Worm (Caenorhabditis elegans) whole organism, young adult: Measurements from ENCODE around the gene lips-15.

Experiments used
- B0336.3 ChIP-seq: fragments of 200-800 bp; sonication (Bioruptor generic); IDR thresholded peaks from 2 replicates; pipeline ENCODE4 v1.3.6; 2022; ENCODE audit warnings: missing genetic modification characterization, missing compliant biosample characterization
- C06A6.2 ChIP-seq: fragments of 200-800 bp; sonication (Bioruptor generic); conservative IDR thresholded peaks from 2 replicates; pipeline ENCODE4 v1.3.6; 2022; ENCODE audit warnings: missing genetic modification characterization, missing compliant biosample characterization
- F33H1.4 ChIP-seq: fragments of 200-800 bp; sonication (Bioruptor generic); IDR thresholded peaks from 2 replicates; pipeline ENCODE4 v1.3.6; 2022; ENCODE audit warnings: missing genetic modification reagents, missing genetic modification characterization, missing compliant biosample characterization
- F52B5.7 ChIP-seq: sonication (generic microtip); optimal IDR thresholded peaks from 2 replicates; lab custom pipeline; 2016; ENCODE audit warnings: mild to moderate bottlenecking, missing genetic modification characterization, missing compliant biosample characterization
- F57A8.1 ChIP-seq: fragments of 200-800 bp; sonication (Bioruptor generic); optimal IDR thresholded peaks from 2 replicates; lab custom pipeline; 2018; ENCODE audit warnings: mild to moderate bottlenecking, missing genetic modification characterization, moderate library complexity, missing compliant biosample characterization
- F57C9.4 ChIP-seq: sonication (generic microtip); optimal IDR thresholded peaks from 2 replicates; lab custom pipeline; 2017; ENCODE audit warnings: mild to moderate bottlenecking, missing genetic modification characterization, missing compliant biosample characterization
- K12H6.12 ChIP-seq: fragments of 200-800 bp; sonication (Bioruptor generic); optimal IDR thresholded peaks from 2 replicates; lab custom pipeline; 2018; ENCODE audit warnings: mild to moderate bottlenecking, missing genetic modification characterization, missing compliant biosample characterization
- Y67H2A.10 ChIP-seq: fragments of 200-800 bp; sonication (Bioruptor generic); conservative IDR thresholded peaks from 2 replicates; pipeline ENCODE4 v1.3.6; 2022; ENCODE audit warnings: missing genetic modification reagents, missing genetic modification characterization, missing compliant biosample characterization
- Y79H2A.3 ChIP-seq: fragments of 200-800 bp; sonication (Bioruptor generic); conservative IDR thresholded peaks from 2 replicates; pipeline ENCODE4 v1.3.6; 2022; ENCODE audit warnings: missing genetic modification reagents, missing genetic modification characterization, missing compliant biosample characterization
- aptf-2 ChIP-seq: fragments of 200-800 bp; sonication (Bioruptor generic); conservative IDR thresholded peaks from 2 replicates; pipeline ENCODE4 v1.3.6; 2022; ENCODE audit warnings: missing genetic modification reagents, missing genetic modification characterization, missing compliant biosample characterization
- ccch-3 ChIP-seq: fragments of 200-800 bp; sonication (Bioruptor generic); optimal IDR thresholded peaks from 2 replicates; lab custom pipeline; 2018; ENCODE audit warnings: mild to moderate bottlenecking, missing genetic modification characterization, missing compliant biosample characterization
- cebp-1 ChIP-seq, 2 experiments: fragments of 200-800 bp in 1 of 2; sonication (Bioruptor generic) in 1 of 2; sonication (generic microtip) in 1 of 2; IDR thresholded peaks in 1 of 2; optimal IDR thresholded peaks in 1 of 2; 2 replicates each; pipeline versions ENCODE4 v1.3.6 to Lab custom; 2017 to 2022; ENCODE audit warnings: missing compliant biosample characterization in 2 of 2, missing genetic modification characterization in 2 of 2, mild to moderate bottlenecking in 1 of 2, missing genetic modification reagents in 1 of 2, moderate library complexity in 1 of 2
- cebp-2 ChIP-seq: fragments of 200-800 bp; sonication (Bioruptor generic); IDR thresholded peaks from 2 replicates; pipeline ENCODE4 v1.3.6; 2022; ENCODE audit warnings: missing genetic modification characterization, missing compliant biosample characterization
- ets-4 ChIP-seq: fragments of 200-800 bp; sonication (Bioruptor generic); optimal IDR thresholded peaks from 2 replicates; lab custom pipeline; 2018; ENCODE audit warnings: mild to moderate bottlenecking, missing genetic modification characterization, missing compliant biosample characterization
- fkh-3 ChIP-seq: sonication (generic microtip); optimal IDR thresholded peaks from 2 replicates; lab custom pipeline; 2016; ENCODE audit warnings: mild to moderate bottlenecking, missing genetic modification characterization, missing compliant biosample characterization
- hmg-1.2 ChIP-seq: fragments of 200-800 bp; sonication (Bioruptor generic); IDR thresholded peaks from 2 replicates; pipeline ENCODE4 v1.3.6; 2022; ENCODE audit warnings: missing genetic modification reagents, missing genetic modification characterization, missing compliant biosample characterization
- hsf-1 ChIP-seq: fragments of 200-800 bp; sonication (Bioruptor generic); IDR thresholded peaks from 2 replicates; pipeline ENCODE4 v1.3.6; 2022; ENCODE audit warnings: missing genetic modification reagents, missing genetic modification characterization, missing compliant biosample characterization
- let-526 ChIP-seq: fragments of 200-800 bp; sonication (Bioruptor generic); IDR thresholded peaks from 2 replicates; pipeline ENCODE4 v1.3.6; 2022; ENCODE audit warnings: missing genetic modification reagents, missing genetic modification characterization, missing compliant biosample characterization
- let-607 ChIP-seq, 2 experiments: fragments of 200-800 bp in 1 of 2; sonication (Bioruptor generic) in 1 of 2; sonication (generic microtip) in 1 of 2; optimal IDR thresholded peaks; 2 replicates each; lab custom pipeline; 2016 to 2018; ENCODE audit warnings: mild to moderate bottlenecking in 2 of 2, missing compliant biosample characterization in 2 of 2, missing genetic modification characterization in 2 of 2, moderate library complexity in 2 of 2, missing genotype in 1 of 2
- lin-40 ChIP-seq: sonication (generic microtip); optimal IDR thresholded peaks from 2 replicates; lab custom pipeline; 2016; ENCODE audit warnings: missing genetic modification characterization, mild to moderate bottlenecking, missing compliant biosample characterization, missing genotype, missing genetic modification reagents
- lsl-1 ChIP-seq: fragments of 200-800 bp; sonication (Bioruptor generic); optimal IDR thresholded peaks from 2 replicates; lab custom pipeline; 2018; ENCODE audit warnings: mild to moderate bottlenecking, missing genetic modification characterization, moderate library complexity, missing compliant biosample characterization
- lsy-27 ChIP-seq: sonication (generic microtip); optimal IDR thresholded peaks from 2 replicates; lab custom pipeline; 2017; ENCODE audit warnings: missing genetic modification characterization, mild to moderate bottlenecking, missing compliant biosample characterization, antibody characterized with exemption, missing genotype, borderline replicate concordance; ENCODE audit not compliant: insufficient read depth
- madf-3 ChIP-seq: fragments of 200-800 bp; sonication (Bioruptor generic); IDR thresholded peaks from 2 replicates; pipeline ENCODE4 v1.3.6; 2022; ENCODE audit warnings: missing genetic modification reagents, missing genetic modification characterization, missing compliant biosample characterization
- madf-8 ChIP-seq: fragments of 200-800 bp; sonication (Bioruptor generic); conservative IDR thresholded peaks from 2 replicates; pipeline ENCODE4 v1.3.6; 2022; ENCODE audit warnings: missing genetic modification reagents, missing genetic modification characterization, missing compliant biosample characterization
- mcd-1 ChIP-seq: fragments of 200-800 bp; sonication (Bioruptor generic); IDR thresholded peaks from 2 replicates; pipeline ENCODE4 v1.3.6; 2022; ENCODE audit warnings: missing genetic modification reagents, missing genetic modification characterization, missing compliant biosample characterization
- nhr-120 ChIP-seq: fragments of 200-800 bp; sonication (Bioruptor generic); IDR thresholded peaks from 2 replicates; pipeline ENCODE4 v1.3.6; 2022; ENCODE audit warnings: missing genetic modification characterization, missing compliant biosample characterization
- nhr-179 ChIP-seq: sonication (generic microtip); optimal IDR thresholded peaks from 2 replicates; lab custom pipeline; 2016; ENCODE audit warnings: mild to moderate bottlenecking, missing genetic modification characterization, missing compliant biosample characterization
- nhr-80 ChIP-seq: sonication (generic microtip); optimal IDR thresholded peaks from 2 replicates; lab custom pipeline; 2016; ENCODE audit warnings: missing genetic modification characterization, missing compliant biosample characterization
- nhr-90 ChIP-seq: sonication (generic microtip); optimal IDR thresholded peaks from 2 replicates; lab custom pipeline; 2016; ENCODE audit warnings: missing genotype, mild to moderate bottlenecking, missing genetic modification characterization, missing compliant biosample characterization
- rcor-1 ChIP-seq: fragments of 200-800 bp; sonication (Bioruptor generic); IDR thresholded peaks from 2 replicates; pipeline ENCODE4 v1.3.6; 2022; ENCODE audit warnings: missing genetic modification reagents, missing genetic modification characterization, missing compliant biosample characterization
- repo-1 ChIP-seq: sonication (generic microtip); optimal IDR thresholded peaks from 2 replicates; lab custom pipeline; 2017; ENCODE audit warnings: mild to moderate bottlenecking, missing genetic modification characterization, missing compliant biosample characterization
- tbp1 ChIP-seq: fragments of 200-800 bp; sonication (Bioruptor generic); optimal IDR thresholded peaks from 2 replicates; lab custom pipeline; 2018; ENCODE audit warnings: mild to moderate bottlenecking, missing genetic modification characterization, missing compliant biosample characterization
- xnd-1 ChIP-seq: sonication (generic microtip); optimal IDR thresholded peaks from 2 replicates; lab custom pipeline; 2016; ENCODE audit warnings: missing genotype, missing genetic modification reagents, missing genetic modification characterization, missing compliant biosample characterization
- zfh-2 ChIP-seq: fragments of 200-800 bp; sonication (Bioruptor generic); conservative IDR thresholded peaks from 2 replicates; pipeline ENCODE4 v1.3.6; 2022; ENCODE audit warnings: missing genetic modification reagents, missing genetic modification characterization, missing compliant biosample characterization
- ztf-18 ChIP-seq: sonication (generic microtip); optimal IDR thresholded peaks from 2 replicates; lab custom pipeline; 2016; ENCODE audit warnings: missing genotype, mild to moderate bottlenecking, missing genetic modification characterization, missing compliant biosample characterization
- ztf-25 ChIP-seq: fragments of 200-800 bp; sonication (Bioruptor generic); IDR thresholded peaks from 2 replicates; pipeline ENCODE4 v1.3.6; 2022; ENCODE audit warnings: missing genetic modification reagents, missing genetic modification characterization, missing compliant biosample characterization
- ztf-28 ChIP-seq: fragments of 200-800 bp; sonication (Bioruptor generic); IDR thresholded peaks from 2 replicates; pipeline ENCODE4 v1.3.6; 2022; ENCODE audit warnings: missing genetic modification reagents, missing genetic modification characterization, missing compliant biosample characterization
- ztf-6 ChIP-seq: fragments of 200-800 bp; sonication (Bioruptor generic); IDR thresholded peaks from 2 replicates; pipeline ENCODE4 v1.3.6; 2022; ENCODE audit warnings: missing genetic modification reagents, missing genetic modification characterization, missing compliant biosample characterization

lips-15 gene

ce11 chrII:12612218-12612617, 8.0 kb downstream of the lips-15 start, which contains the start of gene nspe-4:
nspe-4 (plus strand) TSS chrII:12612518.
- no peak for TF ChIP-seq cebp-1 (GFP tag; IDR thresholded peaks at IDR 0.05; lab: Robert Waterston, UW)
- TF ChIP-seq cebp-1 (tag; optimal IDR thresholded peaks at IDR 0.05; lab: Kevin White, UChicago): no peak
- no peak for TF ChIP-seq hmg-1.2 (GFP tag; lab: Robert Waterston, UW)
- TF ChIP-seq C06A6.2 (GFP tag; lab: Robert Waterston, UW): no peak
- no peak for TF ChIP-seq F33H1.4 (GFP tag; lab: Robert Waterston, UW)
- TF ChIP-seq ccch-3 (GFP tag; lab: Kevin White, UChicago): no peak
- TF ChIP-seq nhr-179 (tag; lab: Kevin White, UChicago): no peak
- no peak for TF ChIP-seq ztf-6 (GFP tag; lab: Robert Waterston, UW)
- no peak for TF ChIP-seq ztf-28 (GFP tag; lab: Robert Waterston, UW)
- no peak for TF ChIP-seq F57C9.4 (tag; lab: Kevin White, UChicago)
- TF ChIP-seq Y79H2A.3: no peak
- TF ChIP-seq repo-1: no peak
- TF ChIP-seq nhr-80 (tag; lab: Kevin White, UChicago): no peak

DNA sequence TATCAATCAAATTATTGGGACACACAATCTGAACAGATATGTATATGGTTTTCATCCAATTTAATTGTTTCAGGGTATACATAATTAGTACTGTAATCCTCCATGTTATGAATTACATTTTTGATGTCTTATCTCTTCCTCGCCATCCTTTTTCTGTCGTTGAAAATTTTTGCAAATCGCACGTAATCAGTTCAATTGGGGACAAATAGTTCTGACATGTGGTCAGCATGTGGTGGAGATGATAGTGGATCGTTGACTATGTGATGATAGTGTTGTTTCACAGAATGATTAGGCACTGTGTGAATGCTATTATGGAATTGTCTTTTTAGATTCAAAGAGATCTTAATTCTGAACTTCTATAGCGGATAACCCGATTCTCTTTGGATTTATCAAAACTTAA, 11.2 kb downstream of the lips-15 start:
- TF ChIP-seq let-526 (GFP tag; lab: Robert Waterston, UW): no peak
- TF ChIP-seq ets-4: no peak
- no peak for TF ChIP-seq nhr-120 (GFP tag; lab: Robert Waterston, UW)
- no peak for TF ChIP-seq fkh-3
- TF ChIP-seq aptf-2 (GFP tag; lab: Robert Waterston, UW): no peak
- no peak for TF ChIP-seq B0336.3 (GFP tag; lab: Robert Waterston, UW)
- TF ChIP-seq madf-3 (GFP tag; lab: Robert Waterston, UW): no peak

DNA sequence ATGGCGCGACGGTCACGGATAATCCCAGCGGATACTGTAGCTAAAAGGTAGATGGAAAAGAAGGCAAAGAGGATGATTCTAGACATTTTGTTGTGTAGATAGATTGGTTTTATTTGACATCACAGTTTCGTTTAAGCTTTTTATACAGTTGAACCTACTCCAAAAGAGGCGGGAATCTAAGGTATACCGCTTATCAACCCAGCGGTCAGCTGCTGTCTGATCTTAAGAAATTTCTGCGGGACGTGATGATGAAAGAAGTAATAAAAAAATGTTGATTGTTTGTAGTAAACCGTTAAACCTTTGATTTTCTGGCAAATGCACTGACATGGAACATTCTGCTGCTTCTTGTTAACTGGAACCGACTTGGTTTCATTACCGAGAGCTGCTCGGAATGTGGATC, 11.9 kb downstream of the lips-15 start, which contains the start of gene nspe-6:
TSS of gene nspe-6 (minus strand) at position 101 of the 400 bp plus-strand sequence.
- TF ChIP-seq ztf-18 (tag; lab: Kevin White, UChicago) (no peak), xnd-1 (tag; lab: Kevin White, UChicago) (no peak), cebp-2 (GFP tag; lab: Robert Waterston, UW) (no peak), nhr-90 (tag; lab: Kevin White, UChicago) (no peak), ztf-25 (no peak), ztf-28 (GFP tag; lab: Robert Waterston, UW) (no peak), F52B5.7 (no peak), F57A8.1 (GFP tag; lab: Kevin White, UChicago) (no peak), rcor-1 (GFP tag; lab: Robert Waterston, UW) (no peak), K12H6.12 (tag; lab: Kevin White, UChicago) (no peak), madf-8 (GFP tag; lab: Robert Waterston, UW) (no peak), lsy-27 (tag; lab: Kevin White, UChicago) (no peak)

DNA sequence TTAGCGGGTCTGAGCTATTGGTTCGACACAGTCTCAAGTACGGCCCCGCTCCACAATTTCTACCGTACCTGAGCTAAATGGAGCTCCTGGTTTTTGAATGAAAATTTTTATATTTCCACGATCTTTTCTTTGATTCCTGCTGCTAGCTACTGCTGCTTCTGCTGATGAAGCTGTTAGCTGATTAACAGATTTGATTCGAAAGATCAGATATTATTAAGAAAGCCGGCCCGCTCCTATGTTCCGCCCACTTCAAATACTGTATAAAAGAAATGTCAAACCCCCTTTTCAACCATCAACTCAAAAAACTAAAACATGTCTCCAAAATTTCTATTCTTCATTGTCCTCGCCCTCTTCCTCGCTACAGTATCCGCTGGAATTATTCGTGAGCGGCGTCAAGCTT, 13.4 kb downstream of the lips-15 start, which contains the start of gene nspe-3:
TSS of gene nspe-3 (plus strand) at position 301 of the 400 bp plus-strand sequence.
- TF ChIP-seq tbp1 (GFP tag; lab: Kevin White, UChicago): no peak

DNA sequence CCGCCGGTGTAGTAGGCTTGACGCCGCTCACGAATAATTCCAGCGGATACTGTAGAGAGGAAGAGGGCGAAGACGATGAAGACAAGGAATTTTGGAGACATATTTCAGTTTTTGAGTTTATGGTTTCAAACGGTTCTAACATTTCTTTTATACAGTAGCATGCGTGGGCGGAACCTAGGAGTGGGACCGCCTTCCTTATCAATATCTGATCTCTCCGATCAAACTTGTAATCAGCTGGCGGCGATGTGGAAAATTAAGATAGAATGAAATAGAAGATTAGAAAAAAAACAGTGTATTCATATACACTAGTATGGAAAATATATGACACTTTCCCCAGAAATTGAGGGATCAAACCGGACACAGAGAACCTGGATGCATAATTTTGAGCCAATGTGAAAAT, 15.1 kb downstream of the lips-15 start, which contains the start of gene nspe-2:
TSS of gene nspe-2 (minus strand) at position 101 of the 400 bp plus-strand sequence.
- no peak for TF ChIP-seq lsl-1 (GFP tag; lab: Kevin White, UChicago)
- no peak for TF ChIP-seq ztf-28 (GFP tag; lab: Robert Waterston, UW)
- TF ChIP-seq zfh-2 (GFP tag; lab: Robert Waterston, UW): no peak
- no peak for TF ChIP-seq mcd-1 (GFP tag; lab: Robert Waterston, UW)
- no peak for TF ChIP-seq ets-4
- no peak for TF ChIP-seq nhr-80 (tag; lab: Kevin White, UChicago)
- no peak for TF ChIP-seq let-607 (tag; optimal IDR thresholded peaks at IDR 0.05; lab: Kevin White, UChicago)
- no peak for TF ChIP-seq lin-40 (tag; lab: Kevin White, UChicago)
- no peak for TF ChIP-seq Y67H2A.10
- TF ChIP-seq hsf-1 (GFP tag; lab: Robert Waterston, UW): no peak
- TF ChIP-seq, all 124 proteins: peak for 0
